Worm (Caenorhabditis elegans) whole organism, young adult: ENCODE data around the gene tpi-1.
A peak's percentile ranks its signal among the peaks of the same experiment; 100 is the strongest.

ENCODE experiments used
- F23B12.7 ChIP-seq: sonication (generic microtip); optimal IDR thresholded peaks from 2 replicates; lab custom pipeline; 2017; ENCODE audit warnings: missing genetic modification characterization, mild to moderate bottlenecking, missing compliant biosample characterization, antibody characterized with exemption, moderate library complexity; ENCODE audit not compliant: insufficient read depth
- Y67H2A.10 ChIP-seq: fragments of 200-800 bp; sonication (Bioruptor generic); conservative IDR thresholded peaks from 2 replicates; pipeline ENCODE4 v1.3.6; 2022; ENCODE audit warnings: missing genetic modification reagents, missing genetic modification characterization, missing compliant biosample characterization
- gei-17 ChIP-seq: fragments of 200-800 bp; sonication (Bioruptor generic); optimal IDR thresholded peaks from 2 replicates; lab custom pipeline; 2018; ENCODE audit warnings: mild to moderate bottlenecking, missing genetic modification characterization, missing compliant biosample characterization
- nfya-1 ChIP-seq: sonication (generic microtip); optimal IDR thresholded peaks from 2 replicates; lab custom pipeline; 2017; ENCODE audit warnings: antibody characterized with exemption, missing compliant biosample characterization, missing genetic modification characterization, borderline replicate concordance; ENCODE audit not compliant: insufficient read depth
- pha-4 ChIP-seq: fragments of 150-350 bp; sonication (generic microtip); optimal IDR thresholded peaks from 2 replicates; lab custom pipeline; 2014; ENCODE audit warnings: missing biosample characterization, missing genetic modification reagents, missing genetic modification characterization

DNA sequence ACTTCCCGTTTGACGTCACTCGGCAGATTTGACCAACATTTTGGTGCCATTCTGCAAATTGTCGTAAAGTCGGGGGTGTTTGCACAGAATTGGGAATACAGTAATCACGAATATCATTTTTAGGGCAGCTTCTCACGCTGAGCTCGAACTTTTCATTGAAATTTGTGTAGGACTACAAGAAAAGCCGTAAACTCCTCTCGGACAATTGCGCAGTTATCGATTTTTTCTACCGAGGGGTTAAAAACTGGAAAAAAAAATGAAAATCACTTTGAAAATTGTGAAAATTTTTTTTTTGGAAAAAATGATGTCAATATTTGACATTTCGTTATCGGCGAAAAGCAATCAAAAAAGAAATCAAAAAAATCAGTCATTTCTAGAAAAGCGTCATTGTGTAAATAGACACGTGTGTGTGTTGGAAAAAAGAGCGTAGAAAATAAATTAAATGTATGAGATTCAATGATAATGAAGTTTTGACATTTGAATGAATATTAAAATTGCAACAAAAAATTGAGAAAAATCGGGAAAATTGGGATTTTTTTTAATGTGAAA, 11.2 kb downstream of the tpi-1 start, which contains the start of gene Y17G7B.8:
- TF ChIP-seq nfya-1 (tag; lab: Kevin White, UChicago) = no peak
- no peak for TF ChIP-seq F23B12.7 (tag; lab: Kevin White, UChicago)
- no peak for TF ChIP-seq gei-17 (GFP tag; lab: Kevin White, UChicago)
- TF ChIP-seq pha-4 (tag; lab: Kevin White, UChicago) = peak; percentile 66
- no peak for TF ChIP-seq Y67H2A.10 (GFP tag; lab: Robert Waterston, UW)
